Worm (Caenorhabditis elegans): Measurements from ENCODE around the gene fbl-1.

Gene fbl-1

ce11 chrIV:9511640-9512039, 29.0 kb upstream of the fbl-1 start (continued):
- TF ChIP-seq snpc-3.4 (tag; optimal IDR thresholded peaks at IDR 0.05) (peak; percentile 93), lin-26 (GFP tag; IDR thresholded peaks at IDR 0.05) (no peak), repo-1 (tag; optimal IDR thresholded peaks at IDR 0.05) (no peak), akir-1 (GFP tag; optimal IDR thresholded peaks at IDR 0.05) (no peak), dpl-1 (GFP tag; optimal IDR thresholded peaks at IDR 0.05) (no peak), T26A5.8 (tag; optimal IDR thresholded peaks at IDR 0.05) (no peak), snpc-1.1 (tag; optimal IDR thresholded peaks at IDR 0.05; ENCODE audit: insufficient read depth) (peak; percentile 96), nhr-179 (tag; optimal IDR thresholded peaks at IDR 0.05) (no peak), madf-8 (GFP tag; conservative IDR thresholded peaks at IDR 0.05) (0 out of 2 replicates have a peak, but pooled peaks have one; percentile 3), nfyb-1 (GFP tag; IDR thresholded peaks at IDR 0.05) (no peak; the same call in 1 of the 2 replicates), Y53G8AR.9 (GFP tag; conservative IDR thresholded peaks at IDR 0.05) (no peak), hrde-1 (tag; optimal IDR thresholded peaks at IDR 0.05; ENCODE audit: borderline replicate concordance) (no peak), aptf-2 (GFP tag; conservative IDR thresholded peaks at IDR 0.05) (no peak), ztf-22 (GFP tag; optimal IDR thresholded peaks at IDR 0.05) (no peak), lir-1 (GFP tag; conservative IDR thresholded peaks at IDR 0.05) (no peak), B0261.1 (tag; optimal IDR thresholded peaks at IDR 0.05) (no peak), F39B2.1 (GFP tag; IDR thresholded peaks at IDR 0.05) (no peak), athp-1 (tag; optimal IDR thresholded peaks at IDR 0.05) (no peak), bed-1 (GFP tag; IDR thresholded peaks at IDR 0.05) (no peak), lin-54 (GFP tag; optimal IDR thresholded peaks at IDR 0.05) (no peak), somi-1 (GFP tag; optimal IDR thresholded peaks at IDR 0.05) (no peak), aptf-3 (GFP tag; IDR thresholded peaks at IDR 0.05) (no peak), snpc-4 (GFP tag; optimal IDR thresholded peaks at IDR 0.05) (peak; percentile 87), snpc-4 (tag; optimal IDR thresholded peaks at IDR 0.05) (peak in 3 of 4 experiments; percentile 93 to 97 (median 96)), ZK185.1 (tag; optimal IDR thresholded peaks at IDR 0.05; ENCODE audit: poor library complexity, severe bottlenecking) (no peak), snpc-1.3 (tag; optimal IDR thresholded peaks at IDR 0.05; ENCODE audit: insufficient read depth) (peak; percentile 19)

ce11 chrIV:9512836-9513235, 27.8 kb upstream of the fbl-1 start, which contains the start of gene C33A12.3:
Gene C33A12.3 (minus strand): TSS chrIV:9513002.
- TF ChIP-seq tbx-9 (tag; optimal IDR thresholded peaks at IDR 0.05; ENCODE audit: borderline replicate concordance) (no peak), atf-7 (tag; optimal IDR thresholded peaks at IDR 0.05) (no peak), rpc-1 (optimal IDR thresholded peaks at IDR 0.05) (no peak), rpc-1 (tag; optimal IDR thresholded peaks at IDR 0.05) (no peak), chd-7 (tag; optimal IDR thresholded peaks at IDR 0.05) (no peak), F57A8.1 (GFP tag; optimal IDR thresholded peaks at IDR 0.05) (no peak), attf-6 (GFP tag; IDR thresholded peaks at IDR 0.05) (no peak), K11D2.4 (GFP tag; IDR thresholded peaks at IDR 0.05) (no peak), K12H6.12 (tag; optimal IDR thresholded peaks at IDR 0.05) (no peak), zim-3 (tag; optimal IDR thresholded peaks at IDR 0.05) (no peak), F39B2.1 (GFP tag; IDR thresholded peaks at IDR 0.05) (no peak)

ce11 chrIV:9513360-9513777, 27.2 kb upstream of the fbl-1 start:
- TF ChIP-seq Y67H2A.10 (GFP tag; conservative IDR thresholded peaks at IDR 0.05): no peak
- no peak for TF ChIP-seq F55B11.4 (tag; optimal IDR thresholded peaks at IDR 0.05; ENCODE audit: borderline replicate concordance, insufficient read depth)
- TF ChIP-seq F57A8.1 (GFP tag; optimal IDR thresholded peaks at IDR 0.05): no peak
- peak; percentile 60 for TF ChIP-seq attf-5 (GFP tag; optimal IDR thresholded peaks at IDR 0.05)
- no peak for TF ChIP-seq T26A5.8 (tag; optimal IDR thresholded peaks at IDR 0.05)
- peak; percentile 32; the same call in 1 of the 2 replicates for TF ChIP-seq madf-8 (GFP tag; conservative IDR thresholded peaks at IDR 0.05)
- no peak for TF ChIP-seq gei-17 (GFP tag; optimal IDR thresholded peaks at IDR 0.05)
- no peak for TF ChIP-seq lin-26 (GFP tag; IDR thresholded peaks at IDR 0.05)
- no peak for TF ChIP-seq ama-1 (optimal IDR thresholded peaks at IDR 0.05)
- no peak for TF ChIP-seq ama-1 (GFP tag; optimal IDR thresholded peaks at IDR 0.05)
- TF ChIP-seq lsl-1 (GFP tag; optimal IDR thresholded peaks at IDR 0.05): peak; percentile 52
- TF ChIP-seq madf-10 (tag; optimal IDR thresholded peaks at IDR 0.05): no peak
- no peak for TF ChIP-seq nfyb-1 (GFP tag; IDR thresholded peaks at IDR 0.05)
- TF ChIP-seq efl-1 (GFP tag; optimal IDR thresholded peaks at IDR 0.05): peak; percentile 26
- TF ChIP-seq D2030.7 (GFP tag; IDR thresholded peaks at IDR 0.05): no peak
- peak in 1 of 3 experiments; percentile 8 for TF ChIP-seq lin-35 (GFP tag; optimal IDR thresholded peaks at IDR 0.05)
